Worm (Caenorhabditis elegans) whole organism, late embryonic: ENCODE measurements around the gene F55C12.19.

Experiments used
- K02D7.2 ChIP-seq: sonication (generic microtip); optimal IDR thresholded peaks from 2 replicates; lab custom pipeline; 2017; ENCODE audit warnings: mild to moderate bottlenecking, missing genetic modification characterization, missing compliant biosample characterization
- ahr-1 ChIP-seq: sonication (generic microtip); optimal IDR thresholded peaks from 2 replicates; lab custom pipeline; 2016; ENCODE audit warnings: missing genetic modification characterization, missing compliant biosample characterization
- ceh-2 ChIP-seq: sonication (generic microtip); optimal IDR thresholded peaks from 2 replicates; lab custom pipeline; 2016; ENCODE audit warnings: missing genotype, missing genetic modification characterization, missing compliant biosample characterization
- ets-4 ChIP-seq: sonication (generic microtip); optimal IDR thresholded peaks from 2 replicates; lab custom pipeline; 2016; ENCODE audit warnings: missing genetic modification characterization, missing compliant biosample characterization
- pag-3 ChIP-seq: sonication (generic microtip); optimal IDR thresholded peaks from 2 replicates; lab custom pipeline; 2016; ENCODE audit warnings: missing compliant biosample characterization, missing genetic modification characterization, borderline replicate concordance
- unc-3 ChIP-seq, 2 experiments: fragments of 200-800 bp in 1 of 2; sonication (Bioruptor generic) in 1 of 2; sonication (generic microtip) in 1 of 2; conservative IDR thresholded peaks in 1 of 2; optimal IDR thresholded peaks in 1 of 2; 2 replicates each; pipeline versions ENCODE4 v1.3.6 to Lab custom; 2016 to 2022; ENCODE audit warnings: missing compliant biosample characterization in 2 of 2, missing genetic modification characterization in 2 of 2, missing genetic modification reagents in 1 of 2
- unc-42 ChIP-seq: sonication (generic microtip); optimal IDR thresholded peaks from 2 replicates; lab custom pipeline; 2016; ENCODE audit warnings: missing genotype, missing genetic modification characterization, missing compliant biosample characterization

DNA sequence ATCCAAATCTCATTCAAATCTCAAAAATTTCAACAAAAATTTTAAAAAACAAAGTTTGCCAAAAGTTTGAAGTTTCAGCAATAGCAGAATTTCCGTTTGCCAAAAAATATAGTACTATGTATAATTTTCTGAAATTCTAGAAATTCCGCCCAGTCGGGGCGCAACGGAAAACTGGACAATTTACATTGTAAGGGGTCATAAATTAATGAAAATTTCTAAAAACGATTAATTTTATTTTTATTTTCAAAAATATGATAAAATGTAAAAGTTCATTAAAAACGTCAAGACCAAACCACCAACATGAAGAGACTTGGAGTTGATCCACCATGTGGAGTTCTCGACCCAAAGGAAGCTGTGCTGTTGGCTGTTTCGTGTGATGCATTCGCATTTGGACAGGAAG, 47.6 kb upstream of the F55C12.19 start, which contains the start of gene ZK1248.4:
- no peak for TF ChIP-seq unc-42 (tag; lab: Kevin White, UChicago)
- TF ChIP-seq ceh-2 (tag; lab: Kevin White, UChicago), result no peak
- TF ChIP-seq pag-3 (tag; lab: Kevin White, UChicago), result no peak
- TF ChIP-seq K02D7.2 (tag; lab: Kevin White, UChicago), result no peak
- no peak for TF ChIP-seq ets-4 (tag; lab: Kevin White, UChicago)
- no peak for TF ChIP-seq ahr-1 (tag; lab: Kevin White, UChicago)
- no peak for TF ChIP-seq unc-3 (GFP tag; conservative IDR thresholded peaks at IDR 0.05; lab: Robert Waterston, UW)
- TF ChIP-seq unc-3 (tag; optimal IDR thresholded peaks at IDR 0.05; lab: Kevin White, UChicago), result no peak
